Fruit fly (Drosophila melanogaster) whole organism, embryonic: Measurements from ENCODE around the gene CG46467.

Experiments
- ATbp ChIP-seq: fragments of 200-800 bp; sonication (Bioruptor generic); optimal IDR thresholded peaks from 2 replicates; lab custom pipeline; 2017; ENCODE audit warnings: missing biosample characterization, mild to moderate bottlenecking, missing genetic modification characterization, missing genetic modification reagents
- CG10147 ChIP-seq: fragments of 200-800 bp; sonication (Bioruptor generic); optimal IDR thresholded peaks from 2 replicates; lab custom pipeline; 2019; ENCODE audit warnings: missing biosample characterization, mild to moderate bottlenecking, missing genetic modification characterization, moderate library complexity
- CG10543 ChIP-seq: fragments of 200-800 bp; sonication (Bioruptor generic); optimal IDR thresholded peaks from 3 replicates; lab custom pipeline; 2017; ENCODE audit warnings: missing biosample characterization, mild to moderate bottlenecking, missing genetic modification characterization, moderate library complexity
- CG10565 ChIP-seq: fragments of 200-800 bp; sonication (Bioruptor generic); optimal IDR thresholded peaks from 3 replicates; lab custom pipeline; 2016; ENCODE audit warnings: missing biosample characterization, mild to moderate bottlenecking, missing genetic modification characterization
- CG12391 ChIP-seq: fragments of 200-800 bp; sonication (Bioruptor generic); optimal IDR thresholded peaks from 3 replicates; lab custom pipeline; 2018; ENCODE audit warnings: missing biosample characterization, mild to moderate bottlenecking, missing genetic modification characterization, moderate library complexity
- CG13287 ChIP-seq: fragments of 200-800 bp; sonication (Bioruptor generic); IDR thresholded peaks from 2 replicates; pipeline ENCODE4 v1.3.6; 2022; ENCODE audit warnings: missing biosample characterization, missing genetic modification characterization; ENCODE audit not compliant: partially characterized antibody
- CG17612 ChIP-seq: fragments of 200-800 bp; sonication (Bioruptor generic); IDR thresholded peaks from 2 replicates; pipeline ENCODE4 v1.3.6; 2022; ENCODE audit warnings: missing biosample characterization, missing genetic modification characterization
- CG31365 ChIP-seq: fragments of 200-800 bp; sonication (Bioruptor generic); optimal IDR thresholded peaks from 2 replicates; lab custom pipeline; 2018; ENCODE audit warnings: missing biosample characterization, mild to moderate bottlenecking, missing genetic modification characterization
- CG32532 ChIP-seq: fragments of 200-800 bp; sonication (Bioruptor generic); IDR thresholded peaks from 2 replicates; pipeline ENCODE4 v1.3.6; 2022; ENCODE audit warnings: missing biosample characterization, missing genetic modification characterization
- CG3407 ChIP-seq: fragments of 200-800 bp; sonication (Bioruptor generic); optimal IDR thresholded peaks from 2 replicates; lab custom pipeline; 2018; ENCODE audit warnings: missing biosample characterization, mild to moderate bottlenecking, missing genetic modification characterization
- CG42726 ChIP-seq: fragments of 200-800 bp; sonication (Bioruptor generic); IDR thresholded peaks from 2 replicates; pipeline ENCODE4 v1.3.6; 2022; ENCODE audit warnings: missing biosample characterization, missing genetic modification characterization; ENCODE audit not compliant: partially characterized antibody
- CG7271 ChIP-seq: fragments of 200-800 bp; sonication (Bioruptor generic); optimal IDR thresholded peaks from 2 replicates; lab custom pipeline; 2018; ENCODE audit warnings: missing biosample characterization, mild to moderate bottlenecking, missing genetic modification characterization, moderate library complexity
- CG7372 ChIP-seq: fragments of 200-800 bp; sonication (Bioruptor generic); IDR thresholded peaks from 2 replicates; pipeline ENCODE4 v1.3.6; 2022; ENCODE audit warnings: missing biosample characterization, missing genetic modification characterization
- CG9876 ChIP-seq: fragments of 200-800 bp; sonication (Bioruptor generic); optimal IDR thresholded peaks from 2 replicates; lab custom pipeline; 2016; ENCODE audit warnings: missing biosample characterization, missing genetic modification characterization
- CoRest ChIP-seq: fragments of 200-800 bp; sonication (Bioruptor generic); optimal IDR thresholded peaks from 3 replicates; lab custom pipeline; 2018; ENCODE audit warnings: missing biosample characterization, mild to moderate bottlenecking, missing genetic modification characterization, moderate library complexity
- CrebB ChIP-seq: fragments of 200-800 bp; sonication (Bioruptor generic); optimal IDR thresholded peaks from 3 replicates; lab custom pipeline; 2018; ENCODE audit warnings: missing biosample characterization, mild to moderate bottlenecking, missing genetic modification characterization
- Dip2 ChIP-seq: fragments of 200-800 bp; sonication (Bioruptor generic); IDR thresholded peaks from 2 replicates; pipeline ENCODE4 v1.3.6; 2022; ENCODE audit warnings: missing biosample characterization, missing genetic modification characterization
- HLHmδ ChIP-seq: fragments of 200-800 bp; sonication (Bioruptor generic); optimal IDR thresholded peaks from 2 replicates; lab custom pipeline; 2018; ENCODE audit warnings: missing biosample characterization, mild to moderate bottlenecking, missing genetic modification characterization, moderate library complexity
- Hey ChIP-seq: fragments of 200-800 bp; sonication (Bioruptor generic); optimal IDR thresholded peaks from 3 replicates; lab custom pipeline; 2018; ENCODE audit warnings: missing biosample characterization, mild to moderate bottlenecking, missing genetic modification characterization
- HmgD ChIP-seq: fragments of 200-800 bp; sonication (Bioruptor generic); optimal IDR thresholded peaks from 3 replicates; lab custom pipeline; 2016; ENCODE audit warnings: missing biosample characterization, missing genetic modification characterization
- Hsf ChIP-seq: fragments of 200-800 bp; sonication (Bioruptor generic); optimal IDR thresholded peaks from 3 replicates; lab custom pipeline; 2016; ENCODE audit warnings: missing biosample characterization, missing genetic modification characterization
- Max ChIP-seq: fragments of 200-800 bp; sonication (Bioruptor generic); optimal IDR thresholded peaks from 2 replicates; lab custom pipeline; 2016; ENCODE audit warnings: missing biosample characterization, mild to moderate bottlenecking, missing genetic modification characterization
- Mes4 ChIP-seq: fragments of 200-800 bp; sonication (Bioruptor generic); optimal IDR thresholded peaks from 2 replicates; lab custom pipeline; 2016; ENCODE audit warnings: missing biosample characterization, missing genetic modification characterization
- Myb ChIP-seq: fragments of 200-800 bp; sonication (Bioruptor generic); optimal IDR thresholded peaks from 2 replicates; lab custom pipeline; 2016; ENCODE audit warnings: missing biosample characterization, missing genetic modification characterization
- ap ChIP-seq: fragments of 200-800 bp; sonication (Bioruptor generic); IDR thresholded peaks from 2 replicates; pipeline ENCODE4 v1.3.6; 2022; ENCODE audit warnings: missing biosample characterization, missing genetic modification characterization
- ash1 ChIP-seq: fragments of 200-800 bp; sonication (Bioruptor generic); optimal IDR thresholded peaks from 2 replicates; lab custom pipeline; 2018; ENCODE audit warnings: missing biosample characterization, mild to moderate bottlenecking, missing genetic modification characterization
- croc ChIP-seq: fragments of 200-800 bp; sonication (Bioruptor generic); conservative IDR thresholded peaks from 3 replicates; pipeline ENCODE4 v1.3.6; 2022; ENCODE audit warnings: missing biosample characterization, missing genetic modification characterization
- dati ChIP-seq: fragments of 200-800 bp; sonication (Bioruptor generic); IDR thresholded peaks from 2 replicates; pipeline ENCODE4 v1.3.6; 2022; ENCODE audit warnings: missing biosample characterization, missing genetic modification characterization
- dimm ChIP-seq: fragments of 200-800 bp; sonication (Bioruptor generic); IDR thresholded peaks from 2 replicates; pipeline ENCODE4 v1.3.6; 2022; ENCODE audit warnings: missing biosample characterization, missing genetic modification characterization
- ftz-f1 ChIP-seq: fragments of 200-800 bp; sonication (Bioruptor generic); optimal IDR thresholded peaks from 2 replicates; lab custom pipeline; 2016; ENCODE audit warnings: missing biosample characterization, missing genetic modification characterization
- gcm ChIP-seq: fragments of 200-800 bp; sonication (Bioruptor generic); optimal IDR thresholded peaks from 2 replicates; lab custom pipeline; 2019; ENCODE audit warnings: missing biosample characterization, mild to moderate bottlenecking, missing genetic modification characterization, moderate library complexity
- her ChIP-seq: fragments of 200-800 bp; sonication (Bioruptor generic); optimal IDR thresholded peaks from 2 replicates; lab custom pipeline; 2016; ENCODE audit warnings: missing biosample characterization, missing genetic modification characterization
- inv ChIP-seq: fragments of 200-800 bp; sonication (Bioruptor generic); IDR thresholded peaks from 2 replicates; pipeline ENCODE4 v1.3.6; 2022; ENCODE audit warnings: missing biosample characterization, missing genetic modification characterization; ENCODE audit not compliant: partially characterized antibody
- jumu ChIP-seq: fragments of 200-800 bp; sonication (Bioruptor generic); optimal IDR thresholded peaks from 3 replicates; lab custom pipeline; 2016; ENCODE audit warnings: missing biosample characterization, missing genetic modification characterization
- klu ChIP-seq: fragments of 200-800 bp; sonication (Bioruptor generic); IDR thresholded peaks from 2 replicates; pipeline ENCODE4 v1.3.6; 2022; ENCODE audit warnings: missing biosample characterization, missing genetic modification characterization
- kni ChIP-seq: fragments of 200-800 bp; sonication (Bioruptor generic); optimal IDR thresholded peaks from 3 replicates; lab custom pipeline; 2017; ENCODE audit warnings: mild to moderate bottlenecking, missing biosample characterization, missing genetic modification reagents, missing genetic modification characterization
- knrl ChIP-seq: fragments of 200-800 bp; sonication (Bioruptor generic); IDR thresholded peaks from 3 replicates; pipeline ENCODE4 v1.3.6; 2022; ENCODE audit warnings: missing biosample characterization, missing genetic modification characterization; ENCODE audit not compliant: partially characterized antibody
- lola ChIP-seq, 3 experiments: fragments of >200 bp in 2 of 3; fragments of 200-800 bp in 1 of 3; sonication (Bioruptor generic) in 1 of 3; optimal IDR thresholded peaks; 2 replicates each; lab custom pipeline; 2017 to 2019; ENCODE audit warnings: missing biosample characterization in 3 of 3, missing genetic modification characterization in 3 of 3, mild to moderate bottlenecking in 1 of 3, moderate library complexity in 1 of 3
- lov ChIP-seq, 2 experiments: fragments of 200-800 bp in 1 of 2; fragments of >200 bp in 1 of 2; sonication (Bioruptor generic) in 1 of 2; IDR thresholded peaks in 1 of 2; optimal IDR thresholded peaks in 1 of 2; 2 replicates in 1 of 2; 3 replicates in 1 of 2; pipeline versions ENCODE4 v1.3.6 to Lab custom; 2017 to 2022; ENCODE audit warnings: missing biosample characterization in 1 of 2, missing genetic modification characterization in 1 of 2
- pita ChIP-seq: fragments of 200-800 bp; sonication (Bioruptor generic); optimal IDR thresholded peaks from 2 replicates; lab custom pipeline; 2017; ENCODE audit warnings: missing biosample characterization, mild to moderate bottlenecking, missing genetic modification characterization
- psq ChIP-seq: fragments of 200-800 bp; sonication (Bioruptor generic); optimal IDR thresholded peaks from 2 replicates; lab custom pipeline; 2017; ENCODE audit warnings: missing biosample characterization, missing genetic modification characterization
- salm ChIP-seq: fragments of 200-800 bp; sonication (Bioruptor generic); optimal IDR thresholded peaks from 2 replicates; lab custom pipeline; 2018; ENCODE audit warnings: missing biosample characterization, mild to moderate bottlenecking, missing genetic modification characterization
- sisA ChIP-seq: fragments of 200-800 bp; sonication (Bioruptor generic); IDR thresholded peaks from 2 replicates; pipeline ENCODE4 v1.3.6; 2022; ENCODE audit warnings: missing biosample characterization, missing genetic modification characterization
- stc ChIP-seq: fragments of 200-800 bp; sonication (Bioruptor generic); IDR thresholded peaks from 2 replicates; pipeline ENCODE4 v1.3.6; 2022; ENCODE audit warnings: missing biosample characterization, missing genetic modification characterization
- tin ChIP-seq: fragments of 200-800 bp; sonication (Bioruptor generic); optimal IDR thresholded peaks from 3 replicates; lab custom pipeline; 2016; ENCODE audit warnings: missing biosample characterization, missing genetic modification characterization
- trem ChIP-seq: fragments of 200-800 bp; optimal IDR thresholded peaks from 3 replicates; lab custom pipeline; 2019; ENCODE audit warnings: missing biosample characterization, mild to moderate bottlenecking, missing genetic modification characterization, moderate library complexity
- twi ChIP-seq: fragments of 200-800 bp; optimal IDR thresholded peaks from 2 replicates; lab custom pipeline; 2019; ENCODE audit warnings: missing biosample characterization, mild to moderate bottlenecking, missing genetic modification characterization, moderate library complexity
- z ChIP-seq: fragments of 200-800 bp; sonication (Bioruptor generic); IDR thresholded peaks from 3 replicates; pipeline ENCODE4 v1.3.6; 2022; ENCODE audit warnings: missing biosample characterization, missing genetic modification characterization

Gene CG46467

dm6 chr3R:9932240-9933012 is 57.9 kb downstream of the CG46467 start (continued):
- TF ChIP-seq inv (no peak; the same call in 1 of the 2 replicates), CoRest (peak; percentile 33), trem (no peak), CrebB (tag; lab: Kevin White, UChicago) (peak; percentile 12), lola (GFP tag; optimal IDR thresholded peaks at IDR 0.05; lab: Kevin White, UChicago) (no peak), Max (GFP tag; lab: Kevin White, UChicago) (no peak), CG10565 (no peak), z (GFP tag; lab: Robert Waterston, UW) (no peak), Dip2 (GFP tag; lab: Robert Waterston, UW) (no peak), CG42726 (no peak; the same call in 1 of the 2 replicates), sisA (no peak), ftz-f1 (GFP tag; lab: Kevin White, UChicago) (peak; percentile 92), stc (0 out of 2 replicates have a peak, but pooled peaks have one; percentile 10), CG12391 (tag; lab: Kevin White, UChicago) (no peak), lov (optimal IDR thresholded peaks at IDR 0.05; lab: Kevin White, UChicago) (no peak), lov (GFP tag; IDR thresholded peaks at IDR 0.05; lab: Robert Waterston, UW) (no peak), HmgD (GFP tag; lab: Kevin White, UChicago) (no peak), Myb (no peak), ATbp (GFP tag; lab: Kevin White, UChicago) (no peak), Hey (tag; lab: Kevin White, UChicago) (peak; percentile 93), CG32532 (peak; percentile 31; the same call in 1 of the 2 replicates), pita (GFP tag; lab: Kevin White, UChicago) (no peak), CG9876 (GFP tag; lab: Kevin White, UChicago) (no peak), croc (GFP tag; lab: Robert Waterston, UW) (no peak), Mes4 (GFP tag; lab: Kevin White, UChicago) (no peak), CG10543 (GFP tag; lab: Kevin White, UChicago) (peak; percentile 99), CG13287 (peak; percentile 64; the same call in 1 of the 2 replicates), CG7372 (GFP tag; lab: Robert Waterston, UW) (no peak), salm (tag; lab: Kevin White, UChicago) (no peak), CG7271 (tag; lab: Kevin White, UChicago) (no peak), CG17612 (GFP tag; lab: Robert Waterston, UW) (no peak), dimm (GFP tag; lab: Robert Waterston, UW) (no peak), klu (0 out of 2 replicates have a peak, but pooled peaks have one; percentile 8), knrl (GFP tag; lab: Robert Waterston, UW) (no peak; the same call in 2 of the 3 replicates), ap (GFP tag; lab: Robert Waterston, UW) (no peak), dati (GFP tag; lab: Robert Waterston, UW) (no peak), twi (tag; lab: Kevin White, UChicago) (peak; percentile 49), CG3407 (GFP tag; lab: Kevin White, UChicago) (no peak), CG10147 (GFP tag; lab: Kevin White, UChicago) (peak; percentile 15), her (GFP tag; lab: Kevin White, UChicago) (no peak), jumu (GFP tag; lab: Kevin White, UChicago) (no peak), psq (GFP tag; lab: Kevin White, UChicago) (no peak), CG31365 (tag; lab: Kevin White, UChicago) (peak; percentile 0), tin (GFP tag; lab: Kevin White, UChicago) (no peak), gcm (GFP tag; lab: Kevin White, UChicago) (no peak), kni (GFP tag; lab: Kevin White, UChicago) (peak; percentile 23), Hsf (GFP tag; lab: Kevin White, UChicago) (no peak), HLHmδ (GFP tag; lab: Kevin White, UChicago) (no peak), ash1 (GFP tag; lab: Kevin White, UChicago) (peak; percentile 55)
